Fruit fly (Drosophila melanogaster) whole organism, embryonic: Measurements from ENCODE around the gene CG18213.

Source experiments
- Sin3A ChIP-seq: fragments of >200 bp; optimal IDR thresholded peaks from 2 replicates; lab custom pipeline; 2018
- dimm ChIP-seq: fragments of 200-800 bp; sonication (Bioruptor generic); IDR thresholded peaks from 2 replicates; pipeline ENCODE4 v1.3.6; 2022; ENCODE audit warnings: missing biosample characterization, missing genetic modification characterization

dm6 chr3R:17060244-17060664 lies 20.3 kb upstream of the CG18213 start:
- no peak for TF ChIP-seq Sin3A (lab: Kevin White, UChicago)
- TF ChIP-seq dimm (GFP tag; lab: Robert Waterston, UW): 0 out of 2 replicates have a peak, but pooled peaks have one; percentile 20
